Fruit fly (Drosophila melanogaster) whole organism, wandering third instar larva: ENCODE results near the gene stac.

Experiments
- Abd-B ChIP-seq: fragments of >200 bp; optimal IDR thresholded peaks from 2 replicates; lab custom pipeline; 2017; ENCODE audit warnings: missing biosample characterization, missing genetic modification characterization
- CG9705 ChIP-seq: fragments of 200-800 bp; sonication (Bioruptor generic); optimal IDR thresholded peaks from 2 replicates; lab custom pipeline; 2018; ENCODE audit warnings: missing biosample characterization, mild to moderate bottlenecking, missing genetic modification characterization
- Dif ChIP-seq: fragments of 200-275, 200-300 bp; sonication (Bioruptor generic); optimal IDR thresholded peaks from 2 replicates; lab custom pipeline; 2018; ENCODE audit warnings: missing biosample characterization, missing genetic modification characterization; ENCODE audit not compliant: partially characterized antibody
- GATAd ChIP-seq: sonication (Bioruptor generic); optimal IDR thresholded peaks from 2 replicates; lab custom pipeline; 2016; ENCODE audit warnings: missing biosample characterization, missing genetic modification characterization
- HLH106 ChIP-seq: fragments of 200-800 bp; optimal IDR thresholded peaks from 3 replicates; lab custom pipeline; 2019; ENCODE audit warnings: missing biosample characterization, mild to moderate bottlenecking, missing genetic modification characterization, moderate library complexity
- Hnf4 ChIP-seq: fragments of 200-800 bp; sonication (Bioruptor generic); optimal IDR thresholded peaks from 2 replicates; lab custom pipeline; 2016; ENCODE audit warnings: missing biosample characterization, mild to moderate bottlenecking, missing genetic modification characterization
- Hr78 ChIP-seq: fragments of >200 bp; optimal IDR thresholded peaks from 2 replicates; lab custom pipeline; 2017; ENCODE audit warnings: missing biosample characterization, missing genetic modification characterization
- Hr83 ChIP-seq: fragments of 200-300 bp; sonication (Bioruptor generic); optimal IDR thresholded peaks from 2 replicates; lab custom pipeline; 2016; ENCODE audit warnings: missing biosample characterization, mild to moderate bottlenecking, missing genetic modification characterization, moderate library complexity; ENCODE audit not compliant: poor library complexity, severe bottlenecking
- OdsH ChIP-seq: fragments of 200-800 bp; sonication (Bioruptor generic); optimal IDR thresholded peaks from 2 replicates; lab custom pipeline; 2016; ENCODE audit warnings: missing biosample characterization, mild to moderate bottlenecking, missing genetic modification characterization
- Rel ChIP-seq, 2 experiments: fragments of 200-800 bp; sonication (Bioruptor generic) in 1 of 2; optimal IDR thresholded peaks; 2 replicates in 1 of 2; 3 replicates in 1 of 2; lab custom pipeline; 2016 to 2019; ENCODE audit warnings: mild to moderate bottlenecking in 2 of 2, missing biosample characterization in 2 of 2, missing genetic modification characterization in 2 of 2, moderate library complexity in 1 of 2
- br ChIP-seq: fragments of 200-800 bp; sonication (Bioruptor generic); optimal IDR thresholded peaks from 2 replicates; lab custom pipeline; 2016; ENCODE audit warnings: missing biosample characterization, missing genetic modification characterization
- brk ChIP-seq: fragments of 200-800 bp; sonication (Bioruptor generic); optimal IDR thresholded peaks from 2 replicates; lab custom pipeline; 2016; ENCODE audit warnings: missing biosample characterization, mild to moderate bottlenecking, missing genetic modification characterization
- dl ChIP-seq, 2 experiments: fragments of 175-275, 200-275 bp in 1 of 2; fragments of 200-275 bp in 1 of 2; sonication (Bioruptor generic); optimal IDR thresholded peaks; lab custom pipeline; 2018; ENCODE audit warnings: mild to moderate bottlenecking in 2 of 2, missing biosample characterization in 2 of 2, missing genetic modification characterization in 2 of 2, moderate library complexity in 2 of 2; ENCODE audit not compliant: partially characterized antibody in 2 of 2, insufficient read depth in 1 of 2
- dmrt93B ChIP-seq: fragments of 200-800 bp; sonication (Bioruptor generic); optimal IDR thresholded peaks from 2 replicates; lab custom pipeline; 2018; ENCODE audit warnings: missing biosample characterization, mild to moderate bottlenecking, missing genetic modification characterization
- ey ChIP-seq: fragments of 200-800 bp; sonication (Bioruptor generic); optimal IDR thresholded peaks from 2 replicates; lab custom pipeline; 2016; ENCODE audit warnings: missing biosample characterization, missing genetic modification characterization
- foxo ChIP-seq, 2 experiments: fragments of 200-800 bp; sonication (Bioruptor generic); optimal IDR thresholded peaks; 2 replicates in 1 of 2; 3 replicates in 1 of 2; lab custom pipeline; 2016 to 2017; ENCODE audit warnings: missing biosample characterization in 2 of 2, missing genetic modification characterization in 2 of 2
- h ChIP-seq: fragments of 200-800 bp; sonication (Bioruptor generic); optimal IDR thresholded peaks from 3 replicates; lab custom pipeline; 2016; ENCODE audit warnings: missing biosample characterization, mild to moderate bottlenecking, missing genetic modification characterization
- jim ChIP-seq: fragments of 175-275, 200-325 bp; sonication (Bioruptor generic); optimal IDR thresholded peaks from 2 replicates; lab custom pipeline; 2016; ENCODE audit warnings: missing biosample characterization, mild to moderate bottlenecking, missing genetic modification characterization
- lola ChIP-seq: fragments of >200 bp; optimal IDR thresholded peaks from 2 replicates; lab custom pipeline; 2017; ENCODE audit warnings: missing biosample characterization, missing genetic modification characterization
- psq ChIP-seq: fragments of 200-800 bp; sonication (Bioruptor generic); optimal IDR thresholded peaks from 3 replicates; lab custom pipeline; 2017; ENCODE audit warnings: missing biosample characterization, mild to moderate bottlenecking, missing genetic modification characterization, moderate library complexity
- rgr ChIP-seq: fragments of 200-800 bp; sonication (Bioruptor generic); optimal IDR thresholded peaks from 3 replicates; lab custom pipeline; 2016; ENCODE audit warnings: missing biosample characterization, mild to moderate bottlenecking, missing genetic modification characterization
- tai ChIP-seq: sonication (Bioruptor generic); optimal IDR thresholded peaks from 2 replicates; lab custom pipeline; 2016; ENCODE audit warnings: missing biosample characterization, missing genetic modification characterization
- woc ChIP-seq: sonication (Bioruptor generic); optimal IDR thresholded peaks from 2 replicates; lab custom pipeline; 2016; ENCODE audit warnings: missing biosample characterization, mild to moderate bottlenecking, missing genetic modification characterization

The stac gene

DNA sequence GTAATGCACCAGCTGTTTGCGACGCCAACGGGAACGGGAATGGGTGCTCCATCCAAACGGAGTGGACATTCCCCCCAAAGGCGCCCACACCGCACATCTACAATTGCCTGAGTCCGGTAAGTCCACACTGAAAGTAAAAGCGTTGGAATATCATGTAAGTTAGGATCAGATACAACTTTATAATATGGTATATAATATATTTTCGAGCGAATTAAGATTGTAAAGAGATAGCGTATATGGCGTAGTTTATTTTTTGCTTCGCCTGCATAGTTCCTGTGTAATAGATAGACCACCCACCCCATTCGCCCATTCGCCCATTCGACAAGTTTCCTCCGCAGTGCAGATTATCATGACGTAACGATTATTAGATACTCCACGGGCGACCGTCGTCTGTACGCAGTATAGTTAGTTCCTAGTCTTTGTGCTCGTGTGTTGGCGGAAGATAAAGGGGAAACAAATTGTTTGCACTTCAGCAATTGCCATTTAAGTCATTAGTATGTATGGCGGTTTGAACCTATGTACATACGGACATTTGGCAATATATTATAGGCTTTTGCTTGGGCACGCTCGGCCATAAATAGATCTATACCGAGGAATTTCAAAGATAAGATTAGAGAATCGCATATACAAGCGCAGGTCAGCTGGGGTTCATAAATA lies 4.5 kb upstream of the stac start:
- peak; percentile 24 for TF ChIP-seq h
- TF ChIP-seq foxo (GFP tag; optimal IDR thresholded peaks at IDR 0.05; lab: Kevin White, UChicago), result no peak
- TF ChIP-seq GATAd (GFP tag; lab: Kevin White, UChicago), result no peak
- TF ChIP-seq ey (GFP tag; lab: Kevin White, UChicago), result no peak
- no peak for TF ChIP-seq Hr78 (GFP tag; lab: Kevin White, UChicago)

DNA sequence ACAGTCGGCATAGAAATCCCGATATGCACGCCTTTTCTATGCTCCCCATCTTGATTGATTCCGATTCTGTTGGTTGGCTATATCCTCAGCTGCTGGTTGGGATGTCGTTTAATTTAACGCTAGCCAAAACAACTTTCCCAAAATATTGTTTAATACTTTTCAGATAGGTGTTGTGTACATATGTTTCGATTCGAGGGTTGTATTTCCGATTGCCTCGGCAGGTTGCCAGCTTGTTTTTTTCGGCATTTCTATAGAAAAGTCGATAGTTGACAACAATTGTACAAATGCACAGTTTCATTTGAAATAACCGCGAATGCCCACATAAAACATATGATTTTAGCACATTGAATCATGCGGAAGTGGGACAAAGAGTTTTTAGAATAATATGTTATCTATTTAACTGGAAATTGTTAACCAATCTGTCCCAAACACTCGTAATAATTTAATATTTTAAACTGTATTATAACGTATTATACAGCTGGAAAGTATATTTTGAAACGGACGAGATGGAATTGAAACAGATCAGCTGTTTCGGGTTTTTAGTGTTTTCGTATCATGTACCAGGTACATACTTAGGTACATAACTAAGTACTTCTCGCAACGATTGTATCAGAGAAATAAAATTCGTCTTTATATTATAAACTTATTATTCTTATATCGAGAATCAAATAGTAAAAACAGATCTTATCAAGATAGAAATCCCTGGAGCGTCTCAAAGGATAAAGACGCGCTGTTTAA lies 1.5 kb upstream of the stac start, which contains the start of gene CG31109:
TSS of gene CG31109 (minus strand) at position 203 of the 738 bp plus-strand sequence.
- TF ChIP-seq h (peak; percentile 18), Hnf4 (GFP tag; lab: Kevin White, UChicago) (peak; percentile 46), foxo (GFP tag; optimal IDR thresholded peaks at IDR 0.05; lab: Kevin White, UChicago) (peak in 1 of 2 experiments; percentile 39), dmrt93B (GFP tag; lab: Kevin White, UChicago) (no peak), rgr (GFP tag; lab: Kevin White, UChicago) (peak; percentile 55), tai (peak; percentile 4), lola (no peak), jim (GFP tag; lab: Kevin White, UChicago) (no peak), ey (GFP tag; lab: Kevin White, UChicago) (no peak), br (GFP tag; lab: Kevin White, UChicago) (no peak), CG9705 (peak; percentile 32), Hr83 (GFP tag; lab: Kevin White, UChicago) (peak; percentile 41), brk (GFP tag; lab: Kevin White, UChicago) (peak; percentile 27), Rel (GFP tag; optimal IDR thresholded peaks at IDR 0.05; lab: Kevin White, UChicago) (no peak), Rel (tag; optimal IDR thresholded peaks at IDR 0.05; lab: Kevin White, UChicago) (peak; percentile 2), HLH106 (tag; lab: Kevin White, UChicago) (peak; percentile 31), woc (peak; percentile 7)
- TF ChIP-seq, all 38 proteins: peak for 11

DNA sequence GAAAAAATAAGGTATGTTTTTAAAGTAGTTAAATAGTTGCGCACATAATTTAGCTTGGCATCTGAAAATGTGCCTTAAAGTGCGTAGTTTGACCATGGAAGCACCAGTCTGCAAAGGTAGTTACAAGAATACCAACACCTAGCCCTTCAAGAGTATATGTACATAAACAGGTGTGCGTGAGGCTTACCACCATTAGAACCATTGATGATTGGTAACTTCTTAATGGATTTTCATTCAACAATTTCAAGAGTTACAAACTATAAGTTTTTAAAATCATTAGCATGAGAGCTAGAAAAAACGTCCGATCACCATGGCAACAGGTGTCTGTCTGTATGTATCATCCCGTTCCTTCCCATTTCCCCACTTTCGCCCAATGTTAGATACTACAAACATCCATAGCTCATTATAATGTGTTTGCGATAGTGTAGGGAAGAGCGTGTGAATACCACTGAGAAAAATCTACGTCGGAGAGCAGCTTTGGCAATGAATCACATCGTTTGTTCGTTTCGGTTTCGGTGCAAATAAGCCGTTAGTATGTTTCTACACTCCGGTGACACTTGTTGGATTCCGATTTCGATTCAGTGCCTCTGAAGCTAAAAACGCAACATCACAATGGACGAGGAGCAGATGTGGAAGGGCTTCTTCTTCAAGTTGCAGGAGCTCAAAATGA lies 537 bp downstream of the stac start:
- TF ChIP-seq h, result no peak
- no peak for TF ChIP-seq Rel (GFP tag; optimal IDR thresholded peaks at IDR 0.05; lab: Kevin White, UChicago)
- peak; percentile 72 for TF ChIP-seq Rel (tag; optimal IDR thresholded peaks at IDR 0.05; lab: Kevin White, UChicago)

DNA sequence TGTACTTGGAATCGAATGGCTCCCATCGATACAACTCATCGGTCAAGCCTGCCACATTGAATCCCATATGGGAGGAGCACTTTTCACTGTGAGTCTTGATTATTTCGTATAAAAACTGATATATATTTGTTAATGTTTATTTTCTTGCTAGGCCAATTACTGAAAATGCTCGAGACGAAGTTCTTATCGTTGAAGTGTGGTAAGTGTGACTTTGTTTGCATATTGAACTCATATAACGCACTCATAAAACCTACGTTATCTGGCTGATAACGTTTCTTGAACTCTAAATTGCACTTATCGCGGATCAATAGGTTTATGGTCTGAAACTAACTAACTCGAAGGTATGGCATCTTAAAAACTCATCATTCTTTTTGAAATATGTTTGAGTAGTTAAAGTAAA lies 4.4 kb downstream of the stac start:
- no peak for TF ChIP-seq lola
- TF ChIP-seq OdsH (GFP tag; lab: Kevin White, UChicago), result no peak
- TF ChIP-seq dl (GFP tag; optimal IDR thresholded peaks at IDR 0.05; lab: Kevin White, UChicago; ENCODE audit: insufficient read depth in 1 of 2, partially characterized antibody in 2 of 2), result no peak
- no peak for TF ChIP-seq Abd-B (GFP tag; lab: Kevin White, UChicago)
- TF ChIP-seq woc, result no peak
- TF ChIP-seq tai, result no peak
- no peak for TF ChIP-seq psq
- TF ChIP-seq Dif, result no peak
- no peak for TF ChIP-seq brk (GFP tag; lab: Kevin White, UChicago)

DNA sequence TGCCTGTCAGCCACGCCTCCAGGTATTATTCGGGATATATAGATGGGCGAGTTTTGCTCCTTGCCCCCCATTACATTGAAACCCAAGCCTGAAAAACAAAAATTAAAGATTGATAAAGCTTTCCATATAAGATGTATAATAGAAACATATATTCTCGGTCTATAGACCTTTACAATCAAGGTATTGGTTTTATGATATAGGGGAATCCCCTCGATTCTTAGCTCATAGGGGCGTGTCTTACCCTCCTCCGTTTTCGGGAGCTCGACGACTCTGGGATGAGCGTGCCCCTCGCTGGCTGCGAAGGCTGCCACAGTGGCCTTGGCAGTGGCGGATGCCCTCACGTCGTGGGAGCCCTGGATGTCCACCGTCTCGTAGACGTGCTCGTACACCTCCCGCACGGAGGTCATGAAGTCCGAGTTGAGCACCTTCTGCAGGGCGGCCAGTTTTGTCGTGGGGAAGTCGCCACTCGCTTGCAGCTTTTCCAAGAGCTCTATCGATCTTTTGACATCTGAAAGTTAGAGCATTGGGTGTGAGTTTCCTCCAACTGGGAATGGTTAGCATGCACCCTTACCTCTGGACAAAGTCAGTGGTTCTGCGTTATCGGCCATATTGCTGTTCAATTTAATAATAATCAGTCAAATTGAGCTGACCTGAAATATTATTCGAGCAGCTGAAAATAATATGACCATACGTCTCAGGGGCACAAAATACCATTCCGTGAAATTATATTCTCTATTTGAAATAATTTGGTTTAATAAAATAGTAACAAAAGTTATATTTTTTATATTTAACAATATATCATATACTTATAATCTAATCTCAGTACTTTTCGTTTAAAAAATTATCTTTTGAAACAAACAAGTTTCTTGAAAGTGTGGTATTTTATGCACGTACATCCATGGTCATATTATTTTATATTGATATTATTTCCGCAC lies 9.1 kb downstream of the stac start, which contains the start of the genes veli and PQBP1:
TSS of gene veli (minus strand) at position 685 of the 935 bp plus-strand sequence.
TSS of gene PQBP1 (plus strand) at position 885 of the 935 bp plus-strand sequence.
- TF ChIP-seq Rel (GFP tag; optimal IDR thresholded peaks at IDR 0.05; lab: Kevin White, UChicago) (no peak), Rel (tag; optimal IDR thresholded peaks at IDR 0.05; lab: Kevin White, UChicago) (peak; percentile 95), dl (GFP tag; optimal IDR thresholded peaks at IDR 0.05; lab: Kevin White, UChicago; ENCODE audit: insufficient read depth in 1 of 2, partially characterized antibody in 2 of 2) (no peak)
